Worm (Caenorhabditis elegans) whole organism, early embryonic: Measurements from ENCODE around the gene C34C12.2.
"Not testable (repeated sequence)": the region's sequence is repeated elsewhere in the genome, so short reads cannot be mapped to it uniquely, and the experiment has no call there.

Experiments used
- B0310.2 ChIP-seq: sonication (generic microtip); optimal IDR thresholded peaks from 2 replicates; lab custom pipeline; 2016; ENCODE audit warnings: mild to moderate bottlenecking, missing genetic modification characterization, missing compliant biosample characterization
- F13C5.2 ChIP-seq: sonication (generic microtip); optimal IDR thresholded peaks from 2 replicates; lab custom pipeline; 2017; ENCODE audit warnings: mild to moderate bottlenecking, missing genetic modification characterization, inconsistent platforms, missing compliant biosample characterization
- aly-1 ChIP-seq: sonication (generic microtip); optimal IDR thresholded peaks from 2 replicates; lab custom pipeline; 2016; ENCODE audit warnings: missing genetic modification characterization, missing compliant biosample characterization
- ama-1 ChIP-seq: fragments of 150-350 bp; optimal IDR thresholded peaks from 2 replicates; lab custom pipeline; 2014
- ceh-13 ChIP-seq: fragments of 200-800 bp; sonication (Bioruptor generic); optimal IDR thresholded peaks from 2 replicates; lab custom pipeline; 2018; ENCODE audit warnings: mild to moderate bottlenecking, missing genetic modification characterization, missing compliant biosample characterization
- ceh-36 ChIP-seq: sonication (generic microtip); optimal IDR thresholded peaks from 2 replicates; lab custom pipeline; 2016; ENCODE audit warnings: missing genetic modification characterization, inconsistent platforms, missing compliant biosample characterization
- ets-7 ChIP-seq: sonication (generic microtip); optimal IDR thresholded peaks from 2 replicates; lab custom pipeline; 2016; ENCODE audit warnings: missing genotype, missing genetic modification characterization, missing compliant biosample characterization
- flt-1 ChIP-seq: fragments of 200-800 bp; sonication (Bioruptor generic); IDR thresholded peaks from 2 replicates; pipeline ENCODE4 v1.3.6; 2022; ENCODE audit warnings: missing genetic modification characterization, missing compliant biosample characterization
- hmbx-1 ChIP-seq: sonication (generic microtip); optimal IDR thresholded peaks from 2 replicates; lab custom pipeline; 2016; ENCODE audit warnings: mild to moderate bottlenecking, missing genetic modification characterization, missing compliant biosample characterization
- hmg-4 ChIP-seq: fragments of 200-800 bp; sonication (Bioruptor generic); optimal IDR thresholded peaks from 2 replicates; lab custom pipeline; 2018; ENCODE audit warnings: mild to moderate bottlenecking, missing genetic modification characterization, missing compliant biosample characterization
- hnd-1 ChIP-seq: sonication (generic microtip); optimal IDR thresholded peaks from 2 replicates; lab custom pipeline; 2016; ENCODE audit warnings: missing genetic modification characterization, missing compliant biosample characterization
- pes-1 ChIP-seq: fragments of 200-800 bp; sonication (Bioruptor generic); IDR thresholded peaks from 2 replicates; pipeline ENCODE4 v1.3.6; 2022; ENCODE audit warnings: missing genetic modification reagents, missing genetic modification characterization, missing compliant biosample characterization
- scrt-1 ChIP-seq: fragments of 200-800 bp; sonication (Bioruptor generic); IDR thresholded peaks from 2 replicates; pipeline ENCODE4 v1.3.6; 2022; ENCODE audit warnings: missing genetic modification characterization, missing compliant biosample characterization
- sea-1 ChIP-seq: fragments of 200-800 bp; sonication (Bioruptor generic); conservative IDR thresholded peaks from 2 replicates; pipeline ENCODE4 v1.3.6; 2022; ENCODE audit warnings: missing genetic modification characterization, missing compliant biosample characterization
- tbx-11 ChIP-seq: fragments of 200-800 bp; sonication (Bioruptor generic); IDR thresholded peaks from 2 replicates; pipeline ENCODE4 v1.3.6; 2022; ENCODE audit warnings: missing genetic modification characterization, missing compliant biosample characterization
- tbx-37 ChIP-seq: fragments of 200-800 bp; sonication (Bioruptor generic); conservative IDR thresholded peaks from 2 replicates; pipeline ENCODE4 v1.3.6; 2022; ENCODE audit warnings: missing genetic modification reagents, missing genetic modification characterization, missing compliant biosample characterization
- tra-4 ChIP-seq: sonication (generic microtip); optimal IDR thresholded peaks from 2 replicates; lab custom pipeline; 2017; ENCODE audit warnings: missing genetic modification characterization, missing compliant biosample characterization

C34C12.2 gene

ce11 chrIII:3437139-3437538, 16.4 kb upstream of the C34C12.2 start:
- TF ChIP-seq hmg-4 (no peak), aly-1 (tag; lab: Kevin White, UChicago) (no peak), F13C5.2 (no peak), ama-1 (no peak), hmbx-1 (no peak), ets-7 (tag; lab: Kevin White, UChicago) (no peak), hnd-1 (no peak), pes-1 (GFP tag; lab: Robert Waterston, UW) (no peak), tbx-11 (GFP tag; lab: Robert Waterston, UW) (no peak), tbx-37 (GFP tag; lab: Robert Waterston, UW) (no peak), scrt-1 (no peak), ceh-13 (GFP tag; lab: Kevin White, UChicago) (no peak), flt-1 (GFP tag; lab: Robert Waterston, UW) (no peak), tra-4 (tag; lab: Kevin White, UChicago) (no peak), sea-1 (GFP tag; lab: Robert Waterston, UW) (no peak), ceh-36 (no peak), B0310.2 (tag; lab: Kevin White, UChicago) (no peak)

ce11 chrIII:3444139-3444538, 9.4 kb upstream of the C34C12.2 start, which contains the start of gene spe-41:
Gene spe-41, minus strand, starts transcription at chrIII:3444210.
- no peak for TF ChIP-seq tra-4 (tag; lab: Kevin White, UChicago)
- TF ChIP-seq tbx-11 (GFP tag; lab: Robert Waterston, UW) = no peak
- TF ChIP-seq sea-1 (GFP tag; lab: Robert Waterston, UW) = no peak
- no peak for TF ChIP-seq scrt-1
- no peak for TF ChIP-seq ets-7 (tag; lab: Kevin White, UChicago)
- no peak for TF ChIP-seq tbx-37 (GFP tag; lab: Robert Waterston, UW)
- no peak for TF ChIP-seq hnd-1
- no peak for TF ChIP-seq B0310.2 (tag; lab: Kevin White, UChicago)
- TF ChIP-seq ceh-36 = no peak
- no peak for TF ChIP-seq ceh-13 (GFP tag; lab: Kevin White, UChicago)
- TF ChIP-seq ama-1 = no peak
- no peak for TF ChIP-seq aly-1 (tag; lab: Kevin White, UChicago)
- no peak for TF ChIP-seq F13C5.2
- no peak for TF ChIP-seq flt-1 (GFP tag; lab: Robert Waterston, UW)
- TF ChIP-seq pes-1 (GFP tag; lab: Robert Waterston, UW) = no peak
- TF ChIP-seq hmbx-1 = no peak

- TF ChIP-seq ama-1 (no peak), B0310.2 (tag; lab: Kevin White, UChicago) (no peak), ceh-13 (GFP tag; lab: Kevin White, UChicago) (no peak), tra-4 (tag; lab: Kevin White, UChicago) (no peak), pes-1 (GFP tag; lab: Robert Waterston, UW) (no peak), F13C5.2 (no peak), ets-7 (tag; lab: Kevin White, UChicago) (no peak), tbx-37 (GFP tag; lab: Robert Waterston, UW) (no peak), hmbx-1 (no peak), aly-1 (tag; lab: Kevin White, UChicago) (no peak), flt-1 (GFP tag; lab: Robert Waterston, UW) (no peak), ceh-36 (no peak), scrt-1 (no peak), hmg-4 (no peak), tbx-11 (GFP tag; lab: Robert Waterston, UW) (no peak), hnd-1 (no peak), sea-1 (GFP tag; lab: Robert Waterston, UW) (no peak)
Measured at ce11 chrIII:3452563-3453210, 899 bp upstream of the C34C12.2 start, which contains the start of the genes K01A11.3 and C34C12.12. Gene K01A11.3, minus strand, starts transcription at chrIII:3452613. Gene C34C12.12, plus strand, starts transcription at chrIII:3453194.

DNA sequence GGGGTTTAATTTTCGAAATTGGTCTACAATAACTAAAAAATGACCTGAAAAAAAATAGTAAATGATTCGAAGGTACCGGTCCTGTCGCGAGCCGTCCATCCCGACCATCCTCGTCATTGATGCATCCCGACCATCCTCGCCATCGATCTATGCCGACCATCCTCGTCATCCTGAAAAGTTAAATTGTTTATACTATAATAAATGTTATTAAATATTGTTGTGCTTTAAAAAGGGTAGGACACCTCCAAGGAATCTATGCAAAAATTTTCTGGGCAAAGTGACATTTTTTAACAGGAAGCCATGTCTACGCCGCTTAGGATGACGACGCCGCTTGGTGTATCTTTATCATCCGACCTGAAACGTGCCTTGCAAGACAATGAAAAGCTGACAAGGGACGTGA, 459 bp downstream of the C34C12.2 start, which contains the start of gene C34C12.1:
TSS of gene C34C12.1 (plus strand) at position 301 of the 400 bp plus-strand sequence.
- not testable (repeated sequence) for TF ChIP-seq ceh-36; tra-4 (tag; lab: Kevin White, UChicago); tbx-11 (GFP tag; lab: Robert Waterston, UW)

ce11 chrIII:3456226-3456625, 2.6 kb downstream of the C34C12.2 start:
- TF ChIP-seq sea-1 (GFP tag; lab: Robert Waterston, UW) = no peak
- peak; percentile 76 for TF ChIP-seq F13C5.2
- no peak for TF ChIP-seq ceh-13 (GFP tag; lab: Kevin White, UChicago)
- no peak for TF ChIP-seq ama-1
- TF ChIP-seq ceh-36 = no peak
- TF ChIP-seq hmg-4 = peak; percentile 1
- no peak for TF ChIP-seq ets-7 (tag; lab: Kevin White, UChicago)
- TF ChIP-seq flt-1 (GFP tag; lab: Robert Waterston, UW) = no peak
- TF ChIP-seq hnd-1 = no peak
- TF ChIP-seq pes-1 (GFP tag; lab: Robert Waterston, UW) = peak; percentile 51; the same call in 1 of the 2 replicates
- no peak for TF ChIP-seq tra-4 (tag; lab: Kevin White, UChicago)

DNA sequence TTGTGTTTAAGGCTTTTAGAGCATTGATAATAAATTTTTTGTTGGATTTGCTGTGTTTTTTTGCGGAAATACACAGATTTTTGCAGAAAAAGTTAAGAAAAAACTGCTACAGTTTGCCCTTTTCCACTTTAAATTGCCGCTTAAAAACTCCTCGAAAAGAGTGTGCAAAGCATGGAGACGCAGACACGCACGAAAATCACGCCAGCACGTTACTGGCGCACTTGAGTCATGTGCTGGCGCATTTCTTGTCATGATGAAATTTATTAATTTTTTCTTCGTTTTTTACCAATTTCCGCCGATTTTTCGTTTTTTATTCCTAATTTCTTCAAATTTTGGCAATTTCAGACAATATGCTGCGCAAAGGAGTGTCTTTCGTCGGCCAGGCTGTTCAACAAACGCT, 6.5 kb downstream of the C34C12.2 start, which contains the start of gene C34C12.8:
TSS of gene C34C12.8 (plus strand) at position 346 of the 400 bp plus-strand sequence.
- TF ChIP-seq pes-1 (GFP tag; lab: Robert Waterston, UW) = peak; percentile 64; the same call in 1 of the 2 replicates
- peak; percentile 56 for TF ChIP-seq hmg-4
- TF ChIP-seq flt-1 (GFP tag; lab: Robert Waterston, UW) = peak; percentile 46; the same call in 1 of the 2 replicates
- peak; percentile 72 for TF ChIP-seq F13C5.2
- no peak for TF ChIP-seq tbx-11 (GFP tag; lab: Robert Waterston, UW)
- TF ChIP-seq ama-1 = no peak
- no peak for TF ChIP-seq ets-7 (tag; lab: Kevin White, UChicago)
- TF ChIP-seq hmbx-1 = no peak
- TF ChIP-seq ceh-13 (GFP tag; lab: Kevin White, UChicago) = no peak
- no peak for TF ChIP-seq ceh-36
- no peak for TF ChIP-seq scrt-1
- TF ChIP-seq sea-1 (GFP tag; lab: Robert Waterston, UW) = peak; percentile 50; the same call in 1 of the 2 replicates
- TF ChIP-seq tbx-37 (GFP tag; lab: Robert Waterston, UW) = 0 out of 2 replicates have a peak, but pooled peaks have one; percentile 30
- TF ChIP-seq B0310.2 (tag; lab: Kevin White, UChicago) = no peak
- TF ChIP-seq hnd-1 = no peak
- no peak for TF ChIP-seq aly-1 (tag; lab: Kevin White, UChicago)
- no peak for TF ChIP-seq tra-4 (tag; lab: Kevin White, UChicago)

DNA sequence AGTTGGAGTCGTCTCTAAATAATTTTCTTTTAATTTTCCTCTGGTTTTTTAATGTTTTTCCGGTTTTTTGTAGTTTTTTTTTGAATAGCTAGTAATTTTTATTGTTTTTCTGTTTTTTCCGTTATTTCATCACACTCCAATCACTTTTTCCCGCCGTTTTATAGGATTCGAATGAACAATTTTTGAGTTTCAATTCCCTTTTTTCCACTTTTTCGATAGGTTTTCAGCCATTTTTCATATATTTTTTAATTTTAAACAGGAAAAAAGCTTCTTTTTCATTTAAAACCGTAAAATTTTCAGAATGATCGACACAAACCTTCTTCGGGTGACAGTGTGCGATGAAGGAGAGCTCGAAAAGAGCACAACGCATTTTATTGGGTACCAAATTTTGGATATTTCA, 7.8 kb downstream of the C34C12.2 start, which contains the start of gene pph-6:
TSS of gene pph-6 (plus strand) at position 301 of the 400 bp plus-strand sequence.
- no peak for TF ChIP-seq ama-1
- no peak for TF ChIP-seq hmg-4
- no peak for TF ChIP-seq tra-4 (tag; lab: Kevin White, UChicago)
- TF ChIP-seq flt-1 (GFP tag; lab: Robert Waterston, UW) = no peak
- no peak for TF ChIP-seq B0310.2 (tag; lab: Kevin White, UChicago)
- TF ChIP-seq tbx-11 (GFP tag; lab: Robert Waterston, UW) = no peak
- no peak for TF ChIP-seq scrt-1
- no peak for TF ChIP-seq sea-1 (GFP tag; lab: Robert Waterston, UW)
- no peak for TF ChIP-seq ets-7 (tag; lab: Kevin White, UChicago)
- no peak for TF ChIP-seq ceh-36
- TF ChIP-seq pes-1 (GFP tag; lab: Robert Waterston, UW) = no peak
- no peak for TF ChIP-seq hnd-1
- TF ChIP-seq aly-1 (tag; lab: Kevin White, UChicago) = no peak
- no peak for TF ChIP-seq hmbx-1
- TF ChIP-seq ceh-13 (GFP tag; lab: Kevin White, UChicago) = no peak
- TF ChIP-seq F13C5.2 = no peak
- no peak for TF ChIP-seq tbx-37 (GFP tag; lab: Robert Waterston, UW)
